Worm (Caenorhabditis elegans) whole organism, young adult: ENCODE results near the gene C54G7.1.

ENCODE experiments used
- Y56A3A.18 ChIP-seq: fragments of 200-800 bp; sonication (Bioruptor generic); IDR thresholded peaks from 2 replicates; pipeline ENCODE4 v1.3.6; 2022; ENCODE audit warnings: missing genetic modification reagents, missing genetic modification characterization, missing compliant biosample characterization
- ama-1 ChIP-seq, 3 experiments: fragments of 150-350 bp in 1 of 3; sonication (generic microtip) in 2 of 3; optimal IDR thresholded peaks; 2 replicates each; lab custom pipeline; 2014 to 2018; ENCODE audit warnings: missing biosample characterization in 2 of 3, missing genetic modification characterization in 2 of 3, missing genetic modification reagents in 2 of 3
- dox-1 ChIP-seq: fragments of 200-800 bp; sonication (Bioruptor generic); IDR thresholded peaks from 2 replicates; pipeline ENCODE4 v1.3.6; 2022; ENCODE audit warnings: missing genetic modification reagents, missing genetic modification characterization, missing compliant biosample characterization
- hmg-20 ChIP-seq: fragments of 200-800 bp; sonication (Bioruptor generic); IDR thresholded peaks from 2 replicates; pipeline ENCODE4 v1.3.6; 2022; ENCODE audit warnings: missing genetic modification reagents, missing genetic modification characterization, missing compliant biosample characterization
- madf-10 ChIP-seq: sonication (generic microtip); optimal IDR thresholded peaks from 2 replicates; lab custom pipeline; 2016; ENCODE audit warnings: mild to moderate bottlenecking, missing genetic modification characterization, missing compliant biosample characterization
- unc-130 ChIP-seq: sonication (generic microtip); optimal IDR thresholded peaks from 2 replicates; lab custom pipeline; 2016; ENCODE audit warnings: missing genetic modification reagents, missing genetic modification characterization, missing compliant biosample characterization

- no peak for TF ChIP-seq madf-10 (tag; lab: Kevin White, UChicago)
- no peak for TF ChIP-seq ama-1 (optimal IDR thresholded peaks at IDR 0.05; lab: Kevin White, UChicago)
- TF ChIP-seq ama-1 (GFP tag; optimal IDR thresholded peaks at IDR 0.05; lab: Kevin White, UChicago) = no peak
- TF ChIP-seq dox-1 = no peak
- no peak for TF ChIP-seq unc-130 (GFP tag; lab: Kevin White, UChicago)
- no peak for TF ChIP-seq hmg-20 (GFP tag; lab: Robert Waterston, UW)
- no peak for TF ChIP-seq Y56A3A.18 (GFP tag; lab: Robert Waterston, UW)
Observed at ce11 chrX:5538416-5538815, 5.3 kb upstream of the C54G7.1 start, which contains the start of gene lgx-1.
